Worm (Caenorhabditis elegans) whole organism, L1 larva: Measurements from ENCODE around the gene hal-3.
A peak's percentile ranks its signal among the peaks of the same experiment; 100 is the strongest.

Source experiments
- F16B12.6 ChIP-seq: fragments of 150-350 bp; optimal IDR thresholded peaks from 2 replicates; lab custom pipeline; 2014; ENCODE audit warnings: missing biosample characterization, missing genetic modification characterization
- Y116A8C.19 ChIP-seq: sonication (generic microtip); optimal IDR thresholded peaks from 2 replicates; lab custom pipeline; 2016; ENCODE audit warnings: missing compliant biosample characterization, missing genetic modification characterization, borderline replicate concordance
- aha-1 ChIP-seq: fragments of 150-350 bp; optimal IDR thresholded peaks from 2 replicates; lab custom pipeline; 2014; ENCODE audit warnings: missing biosample characterization, missing genetic modification characterization
- ceh-88 ChIP-seq: fragments of 200-800 bp; sonication (Bioruptor generic); IDR thresholded peaks from 2 replicates; pipeline ENCODE4 v1.3.6; 2022; ENCODE audit warnings: missing genetic modification characterization, missing compliant biosample characterization
- ceh-90 ChIP-seq: sonication (generic microtip); optimal IDR thresholded peaks from 2 replicates; lab custom pipeline; 2016; ENCODE audit warnings: missing genetic modification characterization, missing compliant biosample characterization
- ces-1 ChIP-seq: fragments of 150-350 bp; optimal IDR thresholded peaks from 2 replicates; lab custom pipeline; 2014; ENCODE audit warnings: missing biosample characterization, missing genetic modification reagents, missing genetic modification characterization
- egl-27 ChIP-seq, 2 experiments: fragments of 150-350 bp in 1 of 2; sonication (generic microtip); optimal IDR thresholded peaks; 3 replicates each; lab custom pipeline; 2017 to 2018; ENCODE audit warnings: missing biosample characterization in 2 of 2, missing genetic modification characterization in 2 of 2, missing genetic modification reagents in 2 of 2
- elt-2 ChIP-seq: sonication (generic microtip); optimal IDR thresholded peaks from 2 replicates; lab custom pipeline; 2016; ENCODE audit warnings: missing genetic modification characterization, mild to moderate bottlenecking, inconsistent platforms, missing compliant biosample characterization, missing genetic modification reagents
- elt-3 ChIP-seq, 6 experiments: fragments of 150-350 bp in 1 of 6; sonication (generic microtip); optimal IDR thresholded peaks; 2 replicates each; lab custom pipeline; 2017 to 2018; ENCODE audit warnings: missing biosample characterization in 6 of 6, missing genetic modification characterization in 6 of 6, inconsistent platforms in 1 of 6
- fkh-8 ChIP-seq: sonication (generic microtip); optimal IDR thresholded peaks from 2 replicates; lab custom pipeline; 2016; ENCODE audit warnings: mild to moderate bottlenecking, missing genetic modification characterization, missing compliant biosample characterization
- fos-1 ChIP-seq: fragments of 150-350 bp; optimal IDR thresholded peaks from 2 replicates; lab custom pipeline; 2014; ENCODE audit warnings: missing biosample characterization, missing genetic modification characterization
- grh-1 ChIP-seq: fragments of 200-800 bp; sonication (Bioruptor generic); IDR thresholded peaks from 2 replicates; pipeline ENCODE4 v1.3.6; 2022; ENCODE audit warnings: missing genetic modification reagents, missing genetic modification characterization, missing compliant biosample characterization
- hlh-4 ChIP-seq: sonication (generic microtip); optimal IDR thresholded peaks from 2 replicates; lab custom pipeline; 2016; ENCODE audit warnings: mild to moderate bottlenecking, missing genetic modification characterization, missing compliant biosample characterization
- hpl-2 ChIP-seq: fragments of 150-350 bp; optimal IDR thresholded peaks from 2 replicates; lab custom pipeline; 2014; ENCODE audit warnings: missing biosample characterization, missing genetic modification reagents, missing genetic modification characterization
- isw-1 ChIP-seq: fragments of 200-800 bp; sonication (Bioruptor generic); IDR thresholded peaks from 2 replicates; pipeline ENCODE4 v1.3.6; 2022; ENCODE audit warnings: missing genetic modification characterization, missing compliant biosample characterization
- jun-1 ChIP-seq: fragments of 150-350 bp; optimal IDR thresholded peaks from 2 replicates; lab custom pipeline; 2014; ENCODE audit warnings: missing biosample characterization, missing genetic modification reagents, missing genetic modification characterization
- lin-13 ChIP-seq: fragments of 150-350 bp; optimal IDR thresholded peaks from 2 replicates; lab custom pipeline; 2014; ENCODE audit warnings: missing biosample characterization, missing genetic modification reagents, missing genetic modification characterization
- lin-14 ChIP-seq: fragments of 200-800 bp; sonication (Bioruptor generic); optimal IDR thresholded peaks from 2 replicates; lab custom pipeline; 2018; ENCODE audit warnings: mild to moderate bottlenecking, missing genetic modification characterization, moderate library complexity, missing compliant biosample characterization
- lin-15B ChIP-seq: fragments of 150-350 bp; sonication (generic microtip); optimal IDR thresholded peaks from 3 replicates; lab custom pipeline; 2014; ENCODE audit warnings: missing biosample characterization, missing genetic modification characterization
- lin-39 ChIP-seq: fragments of 150-350 bp; optimal IDR thresholded peaks from 2 replicates; lab custom pipeline; 2014; ENCODE audit warnings: missing biosample characterization, missing genetic modification reagents, missing genetic modification characterization
- lir-3 ChIP-seq: sonication (generic microtip); optimal IDR thresholded peaks from 2 replicates; lab custom pipeline; 2016; ENCODE audit warnings: mild to moderate bottlenecking, missing genetic modification characterization, moderate library complexity, missing compliant biosample characterization; ENCODE audit not compliant: poor library complexity
- lsy-2 ChIP-seq, 2 experiments: fragments of 150-350 bp; optimal IDR thresholded peaks; 2 replicates each; lab custom pipeline; 2014; ENCODE audit warnings: missing biosample characterization in 2 of 2, missing genetic modification characterization in 2 of 2
- mdl-1 ChIP-seq, 2 experiments: fragments of 150-350 bp; optimal IDR thresholded peaks; 2 replicates each; lab custom pipeline; 2014 to 2017; ENCODE audit warnings: missing biosample characterization in 2 of 2, missing genetic modification characterization in 2 of 2, inconsistent platforms in 1 of 2
- mef-2 ChIP-seq: fragments of 150-350 bp; optimal IDR thresholded peaks from 2 replicates; lab custom pipeline; 2014; ENCODE audit warnings: missing biosample characterization, missing genetic modification characterization
- mep-1 ChIP-seq: fragments of 150-350 bp; optimal IDR thresholded peaks from 2 replicates; lab custom pipeline; 2014; ENCODE audit warnings: missing biosample characterization, missing genetic modification characterization
- nhr-11 ChIP-seq: fragments of 150-350 bp; optimal IDR thresholded peaks from 2 replicates; lab custom pipeline; 2014; ENCODE audit warnings: missing biosample characterization, missing genetic modification characterization
- nhr-12 ChIP-seq: sonication (generic microtip); optimal IDR thresholded peaks from 2 replicates; lab custom pipeline; 2017; ENCODE audit warnings: missing biosample characterization, missing genetic modification characterization
- nhr-19 ChIP-seq: fragments of 200-800 bp; sonication (Bioruptor generic); conservative IDR thresholded peaks from 2 replicates; pipeline ENCODE4 v1.3.6; 2022; ENCODE audit warnings: missing genetic modification characterization, missing compliant biosample characterization
- nhr-20 ChIP-seq: sonication (generic microtip); optimal IDR thresholded peaks from 2 replicates; lab custom pipeline; 2016; ENCODE audit warnings: mild to moderate bottlenecking, missing genetic modification characterization, missing compliant biosample characterization
- nhr-237 ChIP-seq: fragments of 150-350 bp; optimal IDR thresholded peaks from 2 replicates; lab custom pipeline; 2014; ENCODE audit warnings: missing biosample characterization, missing genetic modification characterization
- nhr-28 ChIP-seq: fragments of 150-350 bp; optimal IDR thresholded peaks from 2 replicates; lab custom pipeline; 2014; ENCODE audit warnings: missing biosample characterization, missing genetic modification characterization
- nhr-71 ChIP-seq: sonication (generic microtip); optimal IDR thresholded peaks from 2 replicates; lab custom pipeline; 2016; ENCODE audit warnings: mild to moderate bottlenecking, missing genetic modification characterization, moderate library complexity, missing compliant biosample characterization
- nhr-76 ChIP-seq: sonication (generic microtip); optimal IDR thresholded peaks from 2 replicates; lab custom pipeline; 2017; ENCODE audit warnings: missing biosample characterization, missing genetic modification characterization
- nhr-77 ChIP-seq: fragments of 150-350 bp; optimal IDR thresholded peaks from 2 replicates; lab custom pipeline; 2014; ENCODE audit warnings: missing biosample characterization, missing genetic modification characterization
- nhr-85 ChIP-seq: sonication (generic microtip); peaks from one replicate; lab custom pipeline; 2016; ENCODE audit warnings: missing genetic modification characterization, inconsistent platforms, missing compliant biosample characterization
- pag-3 ChIP-seq: sonication (generic microtip); optimal IDR thresholded peaks from 2 replicates; lab custom pipeline; 2017; ENCODE audit warnings: missing genetic modification characterization, mild to moderate bottlenecking, missing compliant biosample characterization, antibody characterized with exemption, borderline replicate concordance; ENCODE audit not compliant: insufficient read depth
- pax-3 ChIP-seq: fragments of 200-800 bp; sonication (Bioruptor generic); optimal IDR thresholded peaks from 2 replicates; lab custom pipeline; 2018; ENCODE audit warnings: mild to moderate bottlenecking, missing genetic modification characterization, moderate library complexity, missing compliant biosample characterization
- pqm-1 ChIP-seq: sonication (generic microtip); optimal IDR thresholded peaks from 3 replicates; lab custom pipeline; 2017; ENCODE audit warnings: missing biosample characterization, missing genetic modification characterization
- rnt-1 ChIP-seq: sonication (generic microtip); optimal IDR thresholded peaks from 2 replicates; lab custom pipeline; 2016; ENCODE audit warnings: mild to moderate bottlenecking, missing genetic modification characterization, moderate library complexity, missing compliant biosample characterization
- skn-1 ChIP-seq: fragments of 150-350 bp; optimal IDR thresholded peaks from 2 replicates; lab custom pipeline; 2014; ENCODE audit warnings: missing biosample characterization, missing genetic modification characterization
- snpc-4 ChIP-seq: fragments of 150-350 bp; optimal IDR thresholded peaks from 2 replicates; lab custom pipeline; 2014; ENCODE audit warnings: missing biosample characterization, missing genetic modification characterization
- snu-23 ChIP-seq: sonication (generic microtip); optimal IDR thresholded peaks from 2 replicates; lab custom pipeline; 2016; ENCODE audit warnings: missing genetic modification characterization, missing compliant biosample characterization
- sox-4 ChIP-seq: sonication (generic microtip); optimal IDR thresholded peaks from 2 replicates; lab custom pipeline; 2016; ENCODE audit warnings: missing genetic modification characterization, missing compliant biosample characterization
- sptf-1 ChIP-seq: fragments of 150-350 bp; optimal IDR thresholded peaks from 2 replicates; lab custom pipeline; 2014; ENCODE audit warnings: missing biosample characterization, missing genetic modification characterization
- sup-37 ChIP-seq: fragments of 200-800 bp; sonication (Bioruptor generic); optimal IDR thresholded peaks from 2 replicates; lab custom pipeline; 2018; ENCODE audit warnings: mild to moderate bottlenecking, missing genetic modification characterization, missing compliant biosample characterization
- swsn-7 ChIP-seq: sonication (generic microtip); optimal IDR thresholded peaks from 2 replicates; lab custom pipeline; 2016; ENCODE audit warnings: missing genetic modification characterization, missing compliant biosample characterization
- tbx-2 ChIP-seq: sonication (generic microtip); optimal IDR thresholded peaks from 2 replicates; lab custom pipeline; 2016; ENCODE audit warnings: missing genetic modification characterization, missing compliant biosample characterization
- unc-130 ChIP-seq: fragments of 150-350 bp; optimal IDR thresholded peaks from 2 replicates; lab custom pipeline; 2017; ENCODE audit warnings: missing biosample characterization, missing genetic modification characterization, inconsistent platforms
- unc-86 ChIP-seq: sonication (generic microtip); optimal IDR thresholded peaks from 2 replicates; lab custom pipeline; 2016; ENCODE audit warnings: missing genetic modification characterization, missing compliant biosample characterization
- unc-98 ChIP-seq: fragments of 200-800 bp; sonication (Bioruptor generic); IDR thresholded peaks from 2 replicates; pipeline ENCODE4 v1.3.6; 2022; ENCODE audit warnings: missing genetic modification characterization, missing compliant biosample characterization
- vab-15 ChIP-seq: sonication (generic microtip); optimal IDR thresholded peaks from 2 replicates; lab custom pipeline; 2017; ENCODE audit warnings: missing genotype, mild to moderate bottlenecking, missing genetic modification characterization, missing compliant biosample characterization
- xbp-1 ChIP-seq: sonication (generic microtip); optimal IDR thresholded peaks from 2 replicates; lab custom pipeline; 2016; ENCODE audit warnings: missing genetic modification characterization, missing compliant biosample characterization
- zip-4 ChIP-seq: fragments of 200-800 bp; sonication (Bioruptor generic); optimal IDR thresholded peaks from 2 replicates; lab custom pipeline; 2018; ENCODE audit warnings: mild to moderate bottlenecking, missing genetic modification characterization, moderate library complexity, missing compliant biosample characterization
- ztf-4 ChIP-seq: fragments of 150-350 bp; optimal IDR thresholded peaks from 2 replicates; lab custom pipeline; 2014; ENCODE audit warnings: missing biosample characterization, missing genetic modification characterization

hal-3 gene

ce11 chrII:9566045-9566444, 50.9 kb downstream of the hal-3 start:
- no peak for TF ChIP-seq grh-1 (GFP tag; lab: Robert Waterston, UW)
- peak; percentile 6 to 53 for TF ChIP-seq lsy-2 (tag; optimal IDR thresholded peaks at IDR 0.05; lab: Kevin White, UChicago)
- TF ChIP-seq nhr-77 (tag; lab: Kevin White, UChicago) = peak; percentile 17
- TF ChIP-seq lin-39 (tag; lab: Kevin White, UChicago) = no peak
- peak; percentile 6 for TF ChIP-seq jun-1
- no peak for TF ChIP-seq lin-15B
- peak; percentile 12 for TF ChIP-seq unc-130
- peak; percentile 26 for TF ChIP-seq swsn-7
- no peak for TF ChIP-seq ceh-88 (GFP tag; lab: Robert Waterston, UW)
- no peak for TF ChIP-seq tbx-2 (tag; lab: Kevin White, UChicago)
- no peak for TF ChIP-seq nhr-12 (tag; lab: Kevin White, UChicago)
- TF ChIP-seq mdl-1 (tag; optimal IDR thresholded peaks at IDR 0.05; lab: Kevin White, UChicago) = peak in 1 of 2 experiments; percentile 13
- peak; percentile 7 for TF ChIP-seq lin-13
- no peak for TF ChIP-seq ceh-90 (tag; lab: Kevin White, UChicago)
- no peak for TF ChIP-seq nhr-76 (tag; lab: Kevin White, UChicago)
- TF ChIP-seq elt-2 = no peak
- no peak for TF ChIP-seq Y116A8C.19 (tag; lab: Kevin White, UChicago)
- no peak for TF ChIP-seq ztf-4
- peak; percentile 36 for TF ChIP-seq mep-1
- TF ChIP-seq unc-86 (tag; lab: Kevin White, UChicago) = no peak
- no peak for TF ChIP-seq snpc-4 (tag; lab: Kevin White, UChicago)
- TF ChIP-seq egl-27 (tag; optimal IDR thresholded peaks at IDR 0.05; lab: Kevin White, UChicago) = no peak
- TF ChIP-seq nhr-11 (tag; lab: Kevin White, UChicago) = no peak
- TF ChIP-seq xbp-1 (tag; lab: Kevin White, UChicago) = peak; percentile 25
- TF ChIP-seq nhr-19 (GFP tag; lab: Robert Waterston, UW) = 0 out of 2 replicates have a peak, but pooled peaks have one; percentile 25
- no peak for TF ChIP-seq hlh-4 (tag; lab: Kevin White, UChicago)
- TF ChIP-seq pag-3 (tag; lab: Kevin White, UChicago) = no peak
- peak; percentile 54 for TF ChIP-seq fkh-8 (tag; lab: Kevin White, UChicago)
- TF ChIP-seq vab-15 (tag; lab: Kevin White, UChicago) = no peak
- TF ChIP-seq lir-3 (tag; lab: Kevin White, UChicago) = no peak
- TF ChIP-seq nhr-20 (tag; lab: Kevin White, UChicago) = peak; percentile 46
- no peak for TF ChIP-seq aha-1 (tag; lab: Kevin White, UChicago)
- no peak for TF ChIP-seq sptf-1
- peak; percentile 55 for TF ChIP-seq nhr-71 (tag; lab: Kevin White, UChicago)
- no peak for TF ChIP-seq ces-1
- TF ChIP-seq pax-3 (tag; lab: Kevin White, UChicago) = no peak
- peak; percentile 50 for TF ChIP-seq lin-14 (GFP tag; lab: Kevin White, UChicago)
- TF ChIP-seq skn-1 = no peak
- no peak for TF ChIP-seq fos-1 (tag; lab: Kevin White, UChicago)
- no peak for TF ChIP-seq nhr-237 (tag; lab: Kevin White, UChicago)
- TF ChIP-seq sup-37 = no peak
- TF ChIP-seq snu-23 (GFP tag; lab: Kevin White, UChicago) = peak; percentile 53
- TF ChIP-seq rnt-1 (tag; lab: Kevin White, UChicago) = peak; percentile 56
- TF ChIP-seq nhr-85 (tag; lab: Kevin White, UChicago) = peak; percentile 86
- peak in 1 of 6 experiments; percentile 17 for TF ChIP-seq elt-3 (tag; optimal IDR thresholded peaks at IDR 0.05; lab: Kevin White, UChicago)
- no peak for TF ChIP-seq hpl-2 (GFP tag; lab: Kevin White, UChicago)
- no peak for TF ChIP-seq F16B12.6 (tag; lab: Kevin White, UChicago)
- no peak for TF ChIP-seq mef-2 (tag; lab: Kevin White, UChicago)
- TF ChIP-seq nhr-28 (tag; lab: Kevin White, UChicago) = no peak
- TF ChIP-seq pqm-1 = no peak
- no peak for TF ChIP-seq sox-4
- no peak for TF ChIP-seq unc-98
- no peak for TF ChIP-seq isw-1 (GFP tag; lab: Robert Waterston, UW)
- TF ChIP-seq zip-4 (GFP tag; lab: Kevin White, UChicago) = no peak
